Worm (Caenorhabditis elegans) whole organism, L4/young adult: ENCODE data around the gene egl-17.

ENCODE experiments used
- W03F9.2 ChIP-seq: fragments of 150-350 bp; optimal IDR thresholded peaks from 2 replicates; lab custom pipeline; 2014; ENCODE audit warnings: missing biosample characterization, missing genetic modification characterization
- him-1 ChIP-seq: sonication (generic microtip); optimal IDR thresholded peaks from 2 replicates; lab custom pipeline; 2016; ENCODE audit warnings: missing genotype, missing genetic modification reagents, missing genetic modification characterization, missing compliant biosample characterization

ce11 chrX:476261-476660 is 13.2 kb upstream of the egl-17 start, which contains the start of gene F38G1.3:
- no peak for TF ChIP-seq him-1 (tag; lab: Kevin White, UChicago)
- no peak for TF ChIP-seq W03F9.2 (tag; lab: Kevin White, UChicago)
